Worm (Caenorhabditis elegans) whole organism, L4 larva: ENCODE measurements around the gene C25E10.13.

Experiments
- F10B5.3 ChIP-seq: sonication (generic microtip); optimal IDR thresholded peaks from 2 replicates; lab custom pipeline; 2016; ENCODE audit warnings: mild to moderate bottlenecking, missing genetic modification characterization, missing compliant biosample characterization
- R02D3.7 ChIP-seq: fragments of 150-350 bp; sonication (generic microtip); optimal IDR thresholded peaks from 3 replicates; lab custom pipeline; 2014; ENCODE audit warnings: missing biosample characterization, missing genetic modification characterization
- T20F7.1 ChIP-seq: fragments of 200-800 bp; sonication (Bioruptor generic); optimal IDR thresholded peaks from 2 replicates; lab custom pipeline; 2018; ENCODE audit warnings: mild to moderate bottlenecking, missing genetic modification characterization, missing compliant biosample characterization
- Y48G9A.11 ChIP-seq: fragments of 200-800 bp; sonication (Bioruptor generic); IDR thresholded peaks from 2 replicates; pipeline ENCODE4 v1.3.6; 2022; ENCODE audit warnings: missing genetic modification reagents, missing genetic modification characterization, missing compliant biosample characterization
- Y5F2A.4 ChIP-seq: fragments of 200-800 bp; sonication (Bioruptor generic); optimal IDR thresholded peaks from 2 replicates; lab custom pipeline; 2018; ENCODE audit warnings: mild to moderate bottlenecking, missing genetic modification characterization, missing compliant biosample characterization
- aha-1 ChIP-seq: fragments of 150-350 bp; peaks from one replicate; lab custom pipeline; 2014; ENCODE audit warnings: missing biosample characterization, missing genetic modification characterization
- attf-4 ChIP-seq: sonication (generic microtip); optimal IDR thresholded peaks from 3 replicates; lab custom pipeline; 2017; ENCODE audit warnings: missing biosample characterization, missing genetic modification characterization
- ceh-28 ChIP-seq: fragments of 150-350 bp; optimal IDR thresholded peaks from 2 replicates; lab custom pipeline; 2014; ENCODE audit warnings: missing biosample characterization, missing genetic modification reagents, missing genetic modification characterization
- ceh-32 ChIP-seq: sonication (generic microtip); optimal IDR thresholded peaks from 2 replicates; lab custom pipeline; 2016; ENCODE audit warnings: mild to moderate bottlenecking, missing genetic modification characterization, missing compliant biosample characterization; ENCODE audit not compliant: poor library complexity
- daf-16 ChIP-seq, 3 experiments: sonication (generic microtip); optimal IDR thresholded peaks; 2 replicates each; lab custom pipeline; 2016 to 2017; ENCODE audit warnings: missing genetic modification characterization in 3 of 3, missing genetic modification reagents in 3 of 3, mild to moderate bottlenecking in 2 of 3, missing compliant biosample characterization in 2 of 3, missing biosample characterization in 1 of 3, moderate library complexity in 1 of 3
- daf-19 ChIP-seq: fragments of 200-800 bp; sonication (Bioruptor generic); conservative IDR thresholded peaks from 2 replicates; pipeline ENCODE4 v1.3.6; 2022; ENCODE audit warnings: missing genetic modification characterization, missing compliant biosample characterization
- dmd-6 ChIP-seq: fragments of 200-800 bp; sonication (Bioruptor generic); IDR thresholded peaks from 2 replicates; pipeline ENCODE4 v1.3.6; 2022; ENCODE audit warnings: missing genetic modification reagents, missing genetic modification characterization, missing compliant biosample characterization
- duxl-1 ChIP-seq: sonication (generic microtip); optimal IDR thresholded peaks from 2 replicates; lab custom pipeline; 2016; ENCODE audit warnings: mild to moderate bottlenecking, missing genetic modification characterization, moderate library complexity, missing compliant biosample characterization; ENCODE audit not compliant: poor library complexity
- dve-1 ChIP-seq: sonication (generic microtip); optimal IDR thresholded peaks from 2 replicates; lab custom pipeline; 2017; ENCODE audit warnings: antibody characterized with exemption, mild to moderate bottlenecking, missing genetic modification characterization, missing compliant biosample characterization; ENCODE audit not compliant: insufficient read depth
- egl-27 ChIP-seq: sonication (generic microtip); optimal IDR thresholded peaks from 3 replicates; lab custom pipeline; 2017; ENCODE audit warnings: missing biosample characterization, missing genetic modification reagents, missing genetic modification characterization
- fkh-10 ChIP-seq: fragments of 150-350 bp; optimal IDR thresholded peaks from 2 replicates; lab custom pipeline; 2014; ENCODE audit warnings: missing biosample characterization, missing genetic modification reagents, missing genetic modification characterization
- hlh-11 ChIP-seq: fragments of 200-800 bp; sonication (Bioruptor generic); optimal IDR thresholded peaks from 2 replicates; lab custom pipeline; 2018; ENCODE audit warnings: mild to moderate bottlenecking, missing genetic modification characterization, missing compliant biosample characterization
- hmg-1.1 ChIP-seq: fragments of 200-800 bp; sonication (Bioruptor generic); IDR thresholded peaks from 2 replicates; pipeline ENCODE4 v1.3.6; 2022; ENCODE audit warnings: missing genetic modification reagents, missing genetic modification characterization, missing compliant biosample characterization
- lim-7 ChIP-seq: fragments of 200-800 bp; sonication (Bioruptor generic); IDR thresholded peaks from 2 replicates; pipeline ENCODE4 v1.3.6; 2022; ENCODE audit warnings: missing genetic modification characterization, missing compliant biosample characterization
- lin-1 ChIP-seq: fragments of 200-800 bp; sonication (Bioruptor generic); IDR thresholded peaks from 2 replicates; pipeline ENCODE4 v1.3.6; 2022; ENCODE audit warnings: missing genetic modification reagents, missing genetic modification characterization, missing compliant biosample characterization
- lin-38 ChIP-seq: fragments of 200-800 bp; sonication (Bioruptor generic); IDR thresholded peaks from 2 replicates; pipeline ENCODE4 v1.3.6; 2022; ENCODE audit warnings: missing genetic modification reagents, missing genetic modification characterization, missing compliant biosample characterization
- madf-9 ChIP-seq: fragments of 200-800 bp; sonication (Bioruptor generic); conservative IDR thresholded peaks from 2 replicates; pipeline ENCODE4 v1.3.6; 2022; ENCODE audit warnings: missing genetic modification reagents, missing genetic modification characterization, missing compliant biosample characterization
- nhr-10 ChIP-seq: fragments of 150-350 bp; optimal IDR thresholded peaks from 2 replicates; lab custom pipeline; 2014; ENCODE audit warnings: missing biosample characterization, missing genetic modification characterization
- nhr-102 ChIP-seq: sonication (generic microtip); optimal IDR thresholded peaks from 2 replicates; lab custom pipeline; 2016; ENCODE audit warnings: mild to moderate bottlenecking, missing genetic modification characterization, moderate library complexity, missing compliant biosample characterization
- nhr-11 ChIP-seq: fragments of 150-350 bp; optimal IDR thresholded peaks from 2 replicates; lab custom pipeline; 2014; ENCODE audit warnings: missing biosample characterization, missing genetic modification characterization
- nhr-28 ChIP-seq: fragments of 150-350 bp; optimal IDR thresholded peaks from 2 replicates; lab custom pipeline; 2014; ENCODE audit warnings: missing biosample characterization, missing genetic modification characterization
- nhr-41 ChIP-seq: fragments of 200-800 bp; sonication (Bioruptor generic); IDR thresholded peaks from 2 replicates; pipeline ENCODE4 v1.3.6; 2022; ENCODE audit warnings: missing genetic modification reagents, missing genetic modification characterization, missing compliant biosample characterization
- nhr-77 ChIP-seq: fragments of 150-350 bp; optimal IDR thresholded peaks from 2 replicates; lab custom pipeline; 2014; ENCODE audit warnings: missing biosample characterization, missing genetic modification characterization
- saeg-2 ChIP-seq: fragments of 200-800 bp; sonication (Bioruptor generic); IDR thresholded peaks from 2 replicates; pipeline ENCODE4 v1.3.6; 2022; ENCODE audit warnings: missing genetic modification reagents, missing genetic modification characterization, missing compliant biosample characterization
- sdz-12 ChIP-seq: fragments of 200-800 bp; sonication (Bioruptor generic); optimal IDR thresholded peaks from 2 replicates; lab custom pipeline; 2018; ENCODE audit warnings: mild to moderate bottlenecking, missing genetic modification characterization, missing compliant biosample characterization
- tag-97 ChIP-seq: fragments of 200-800 bp; sonication (Bioruptor generic); IDR thresholded peaks from 2 replicates; pipeline ENCODE4 v1.3.6; 2022; ENCODE audit warnings: missing genetic modification characterization, missing compliant biosample characterization
- unc-62 ChIP-seq, 3 experiments: fragments of 150-350 bp in 1 of 3; sonication (generic microtip); optimal IDR thresholded peaks in 2 of 3; peaks in 1 of 3; 1 replicate in 1 of 3; 2 replicates in 2 of 3; lab custom pipeline; 2014 to 2017; ENCODE audit warnings: missing biosample characterization in 3 of 3, missing genetic modification characterization in 3 of 3, missing genetic modification reagents in 3 of 3, missing genotype in 1 of 3
- vab-7 ChIP-seq: fragments of 200-800 bp; sonication (Bioruptor generic); IDR thresholded peaks from 2 replicates; pipeline ENCODE4 v1.3.6; 2022; ENCODE audit warnings: missing genetic modification reagents, missing genetic modification characterization, missing compliant biosample characterization
- zip-11 ChIP-seq: fragments of 200-800 bp; sonication (Bioruptor generic); IDR thresholded peaks from 2 replicates; pipeline ENCODE4 v1.3.6; 2022; ENCODE audit warnings: missing genetic modification characterization, missing compliant biosample characterization
- ztf-11 ChIP-seq: fragments of 150-350 bp; optimal IDR thresholded peaks from 2 replicates; lab custom pipeline; 2014; ENCODE audit warnings: missing biosample characterization, missing genetic modification characterization

C25E10.13 gene

ce11 chrV:9051100-9051499 lies 8.4 kb upstream of the C25E10.13 start, which contains the start of gene C25E10.7:
C25E10.7 (minus strand) TSS chrV:9051200.
- no peak for TF ChIP-seq R02D3.7
- no peak for TF ChIP-seq lim-7 (GFP tag; lab: Robert Waterston, UW)
- no peak for TF ChIP-seq egl-27 (tag; lab: Kevin White, UChicago)
- TF ChIP-seq Y48G9A.11 (GFP tag; lab: Robert Waterston, UW): no peak
- TF ChIP-seq tag-97 (GFP tag; lab: Robert Waterston, UW): no peak
- TF ChIP-seq Y5F2A.4: no peak
- no peak for TF ChIP-seq nhr-77 (tag; lab: Kevin White, UChicago)
- TF ChIP-seq duxl-1 (tag; lab: Kevin White, UChicago): no peak
- TF ChIP-seq nhr-28 (tag; lab: Kevin White, UChicago): no peak
- no peak for TF ChIP-seq sdz-12 (GFP tag; lab: Kevin White, UChicago)
- no peak for TF ChIP-seq ceh-32 (tag; lab: Kevin White, UChicago)

ce11 chrV:9053235-9053634 lies 6.3 kb upstream of the C25E10.13 start:
- peak; percentile 93 for TF ChIP-seq aha-1 (tag; lab: Kevin White, UChicago)
- no peak for TF ChIP-seq ceh-28 (tag; lab: Kevin White, UChicago)

- TF ChIP-seq lin-38 (GFP tag; lab: Robert Waterston, UW) (no peak), attf-4 (no peak), dmd-6 (no peak)
Measured at ce11 chrV:9053969-9054368, 5.6 kb upstream of the C25E10.13 start, which contains the start of gene C25E10.8. C25E10.8 (minus strand) TSS chrV:9054069.

ce11 chrV:9054771-9055170 lies 4.8 kb upstream of the C25E10.13 start, which contains the start of gene swm-1:
swm-1 (minus strand) TSS chrV:9054871.
- TF ChIP-seq hmg-1.1 (no peak), aha-1 (tag; lab: Kevin White, UChicago) (peak; percentile 11), hlh-11 (no peak), nhr-102 (tag; lab: Kevin White, UChicago) (no peak)

- TF ChIP-seq vab-7 (GFP tag; lab: Robert Waterston, UW): no peak
- TF ChIP-seq nhr-11: peak; percentile 17
- TF ChIP-seq unc-62 (GFP tag; optimal IDR thresholded peaks at IDR 0.05 in 1 of 2; lab: Kevin White, UChicago): peak in 1 of 2 experiments; percentile 68
- TF ChIP-seq unc-62 (tag; optimal IDR thresholded peaks at IDR 0.05; lab: Kevin White, UChicago): no peak
Measured at ce11 chrV:9055644-9056043, 3.9 kb upstream of the C25E10.13 start.

ce11 chrV:9056253-9056652 lies 3.3 kb upstream of the C25E10.13 start, which contains the start of gene C25E10.10:
C25E10.10 (minus strand) TSS chrV:9056353.
- TF ChIP-seq nhr-10 (no peak), T20F7.1 (no peak), saeg-2 (no peak), zip-11 (GFP tag; lab: Robert Waterston, UW) (no peak), nhr-41 (no peak), F10B5.3 (tag; lab: Kevin White, UChicago) (no peak), madf-9 (GFP tag; lab: Robert Waterston, UW) (no peak), ztf-11 (tag; lab: Kevin White, UChicago) (no peak)
- TF ChIP-seq, all 104 proteins: peak for 0

- TF ChIP-seq lin-1 (GFP tag; lab: Robert Waterston, UW) (no peak), fkh-10 (GFP tag; lab: Kevin White, UChicago) (no peak), nhr-10 (no peak), nhr-28 (tag; lab: Kevin White, UChicago) (no peak), madf-9 (GFP tag; lab: Robert Waterston, UW) (no peak), tag-97 (GFP tag; lab: Robert Waterston, UW) (no peak), daf-16 (GFP tag; optimal IDR thresholded peaks at IDR 0.05; lab: Kevin White, UChicago) (no peak), daf-16 (tag; optimal IDR thresholded peaks at IDR 0.05; lab: Kevin White, UChicago) (no peak), daf-19 (GFP tag; lab: Robert Waterston, UW) (no peak), dve-1 (tag; lab: Kevin White, UChicago) (no peak)
Measured at ce11 chrV:9058627-9059026, 896 bp upstream of the C25E10.13 start, which contains the start of gene C25E10.11. C25E10.11 (minus strand) TSS chrV:9058727.
